Fruit fly (Drosophila melanogaster): ENCODE measurements around the gene CG14823.

The CG14823 gene

dm6 chr3L:7087347-7087746, 21.2 kb downstream of the CG14823 start (continued):
- TF ChIP-seq pita (GFP tag; optimal IDR thresholded peaks at IDR 0.05) (no peak), mam (GFP tag; optimal IDR thresholded peaks at IDR 0.05) (no peak), Hr51 (GFP tag; optimal IDR thresholded peaks at IDR 0.05) (peak in 1 of 2 experiments; percentile 21), CG4820 (GFP tag; optimal IDR thresholded peaks at IDR 0.05) (no peak), ham (GFP tag; IDR thresholded peaks at IDR 0.05) (no peak), CG12391 (tag; optimal IDR thresholded peaks at IDR 0.05) (no peak), CG17361 (GFP tag; IDR thresholded peaks at IDR 0.05) (no peak), CG1603 (tag; optimal IDR thresholded peaks at IDR 0.05) (no peak), exex (tag; optimal IDR thresholded peaks at IDR 0.05) (no peak), aop (GFP tag; IDR thresholded peaks at IDR 0.05) (no peak), CG1832 (GFP tag; optimal IDR thresholded peaks at IDR 0.05) (no peak), Xrp1 (GFP tag; IDR thresholded peaks at IDR 0.05) (no peak), cato (GFP tag; optimal IDR thresholded peaks at IDR 0.05; ENCODE audit: borderline replicate concordance) (no peak), CG11456 (GFP tag; IDR thresholded peaks at IDR 0.05) (no peak), CG5180 (GFP tag; optimal IDR thresholded peaks at IDR 0.05) (no peak), CG18599 (GFP tag; optimal IDR thresholded peaks at IDR 0.05) (no peak), cas (GFP tag; IDR thresholded peaks at IDR 0.05) (no peak), B-H1 (GFP tag; IDR thresholded peaks at IDR 0.05) (no peak), Ssrp (tag; optimal IDR thresholded peaks at IDR 0.05) (no peak), Dfd (GFP tag; optimal IDR thresholded peaks at IDR 0.05) (no peak), fd96Cb (tag; optimal IDR thresholded peaks at IDR 0.05) (peak; percentile 20), CG8765 (GFP tag; IDR thresholded peaks at IDR 0.05) (no peak), CTCF (GFP tag; optimal IDR thresholded peaks at IDR 0.05) (no peak), CG4424 (GFP tag; optimal IDR thresholded peaks at IDR 0.05) (no peak), CG6689 (GFP tag; IDR thresholded peaks at IDR 0.05) (0 out of 2 replicates have a peak, but pooled peaks have one; percentile 32), Camta (GFP tag; optimal IDR thresholded peaks at IDR 0.05) (no peak), CG17359 (tag; optimal IDR thresholded peaks at IDR 0.05) (peak; percentile 49), Lim3 (GFP tag; IDR thresholded peaks at IDR 0.05) (no peak), zen (tag; optimal IDR thresholded peaks at IDR 0.05) (no peak), Sox102F (GFP tag; optimal IDR thresholded peaks at IDR 0.05) (peak; percentile 21), CG18011 (GFP tag; optimal IDR thresholded peaks at IDR 0.05) (no peak), CG17186 (GFP tag; optimal IDR thresholded peaks at IDR 0.05) (no peak), CG31365 (tag; optimal IDR thresholded peaks at IDR 0.05) (no peak), CG10431 (GFP tag; optimal IDR thresholded peaks at IDR 0.05) (no peak), H15 (GFP tag; IDR thresholded peaks at IDR 0.05) (no peak), CG16813 (GFP tag; IDR thresholded peaks at IDR 0.05; ENCODE audit: partially characterized antibody) (no peak), dimm (GFP tag; IDR thresholded peaks at IDR 0.05) (no peak), Oaz (GFP tag; IDR thresholded peaks at IDR 0.05) (no peak), fd3F (GFP tag; optimal IDR thresholded peaks at IDR 0.05) (no peak), CG7357 (GFP tag; IDR thresholded peaks at IDR 0.05) (no peak), Blimp-1 (GFP tag; optimal IDR thresholded peaks at IDR 0.05) (peak; percentile 6), crc (GFP tag; optimal IDR thresholded peaks at IDR 0.05) (no peak), CG15479 (GFP tag; optimal IDR thresholded peaks at IDR 0.05) (no peak), CG6854 (GFP tag; optimal IDR thresholded peaks at IDR 0.05) (no peak), usp (GFP tag; optimal IDR thresholded peaks at IDR 0.05) (no peak), NK7.1 (GFP tag; optimal IDR thresholded peaks at IDR 0.05) (no peak), Sox100B (GFP tag; optimal IDR thresholded peaks at IDR 0.05) (peak; percentile 25), CG14667 (GFP tag; IDR thresholded peaks at IDR 0.05) (no peak; the same call in 1 of the 2 replicates), Max (GFP tag; optimal IDR thresholded peaks at IDR 0.05) (no peak), pros (GFP tag; optimal IDR thresholded peaks at IDR 0.05) (no peak), kay (GFP tag; optimal IDR thresholded peaks at IDR 0.05) (no peak), inv (GFP tag; IDR thresholded peaks at IDR 0.05; ENCODE audit: partially characterized antibody) (no peak)

Data from whole organism, embryonic.